Fruit fly (Drosophila melanogaster) whole organism, prepupa: ENCODE measurements around the gene CG32032.

Experiments used
- Blimp-1 ChIP-seq: fragments of 200-800 bp; sonication (Bioruptor generic); optimal IDR thresholded peaks from 3 replicates; lab custom pipeline; 2017; ENCODE audit warnings: missing biosample characterization, missing genetic modification characterization, mild to moderate bottlenecking, moderate library complexity, missing genetic modification reagents
- CG10631 ChIP-seq: fragments of 200-800 bp; sonication (Bioruptor generic); optimal IDR thresholded peaks from 2 replicates; lab custom pipeline; 2016; ENCODE audit warnings: missing biosample characterization, missing genetic modification characterization
- CG11294 ChIP-seq: fragments of 200-800 bp; sonication (Bioruptor generic); IDR thresholded peaks from 2 replicates; pipeline ENCODE4 v1.3.6; 2022; ENCODE audit warnings: missing biosample characterization, missing genetic modification characterization
- CG11762 ChIP-seq: fragments of 200-800 bp; sonication (Bioruptor generic); optimal IDR thresholded peaks from 3 replicates; lab custom pipeline; 2016; ENCODE audit warnings: missing biosample characterization, missing genetic modification characterization; ENCODE audit not compliant: insufficient read depth
- CG11902 ChIP-seq: fragments of 200-800 bp; sonication (Bioruptor generic); optimal IDR thresholded peaks from 3 replicates; lab custom pipeline; 2016; ENCODE audit warnings: missing biosample characterization, missing genetic modification characterization
- CG15336 ChIP-seq: fragments of 200-800 bp; sonication (Bioruptor generic); IDR thresholded peaks from 2 replicates; pipeline ENCODE4 v1.3.6; 2022; ENCODE audit warnings: missing biosample characterization, missing genetic modification characterization
- CG16779 ChIP-seq: fragments of 200-800 bp; sonication (Bioruptor generic); optimal IDR thresholded peaks from 3 replicates; lab custom pipeline; 2017; ENCODE audit warnings: missing biosample characterization, mild to moderate bottlenecking, missing genetic modification characterization
- CG3032 ChIP-seq: fragments of 200-800 bp; optimal IDR thresholded peaks from 2 replicates; lab custom pipeline; 2019; ENCODE audit warnings: missing biosample characterization, mild to moderate bottlenecking, missing genetic modification characterization, moderate library complexity
- CG32006 ChIP-seq: fragments of 200-800 bp; sonication (Bioruptor generic); optimal IDR thresholded peaks from 3 replicates; lab custom pipeline; 2017; ENCODE audit warnings: missing biosample characterization, mild to moderate bottlenecking, missing genetic modification characterization
- CG34406 ChIP-seq: fragments of 200-800 bp; sonication (Bioruptor generic); optimal IDR thresholded peaks from 3 replicates; lab custom pipeline; 2016; ENCODE audit warnings: missing biosample characterization, missing genetic modification characterization
- CG6276 ChIP-seq: fragments of 200-800 bp; sonication (Bioruptor generic); optimal IDR thresholded peaks from 2 replicates; lab custom pipeline; 2017; ENCODE audit warnings: missing biosample characterization, mild to moderate bottlenecking, missing genetic modification characterization
- CG6792 ChIP-seq: fragments of 200-800 bp; sonication (Bioruptor generic); optimal IDR thresholded peaks from 3 replicates; lab custom pipeline; 2016; ENCODE audit warnings: missing biosample characterization, missing genetic modification characterization
- CG6808 ChIP-seq: fragments of 200-800 bp; sonication (Bioruptor generic); optimal IDR thresholded peaks from 3 replicates; lab custom pipeline; 2017; ENCODE audit warnings: missing biosample characterization, missing genetic modification characterization, mild to moderate bottlenecking, moderate library complexity, missing genetic modification reagents
- CG6854 ChIP-seq: fragments of 200-800 bp; sonication (Bioruptor generic); optimal IDR thresholded peaks from 2 replicates; lab custom pipeline; 2017; ENCODE audit warnings: missing biosample characterization, mild to moderate bottlenecking, missing genetic modification characterization
- CG8119 ChIP-seq: fragments of 200-800 bp; sonication (Bioruptor generic); IDR thresholded peaks from 3 replicates; pipeline ENCODE4 v1.3.6; 2022; ENCODE audit warnings: missing biosample characterization, missing genetic modification characterization
- CG8632 ChIP-seq: fragments of 200-800 bp; sonication (Bioruptor generic); optimal IDR thresholded peaks from 3 replicates; lab custom pipeline; 2016; ENCODE audit warnings: missing biosample characterization, missing genetic modification characterization
- CG9139 ChIP-seq: fragments of 200-800 bp; sonication (Bioruptor generic); optimal IDR thresholded peaks from 3 replicates; lab custom pipeline; 2017; ENCODE audit warnings: missing biosample characterization, mild to moderate bottlenecking, missing genetic modification characterization
- Eip75B ChIP-seq: fragments of 200-800 bp; sonication (Bioruptor generic); optimal IDR thresholded peaks from 3 replicates; lab custom pipeline; 2016; ENCODE audit warnings: missing biosample characterization, missing genetic modification characterization
- Eip78C ChIP-seq: fragments of 200-800 bp; sonication (Bioruptor generic); peaks from one replicate; lab custom pipeline; 2016; ENCODE audit warnings: missing biosample characterization, missing genetic modification characterization
- Eip93F ChIP-seq: fragments of 200-800 bp; sonication (Bioruptor generic); optimal IDR thresholded peaks from 2 replicates; lab custom pipeline; 2016; ENCODE audit warnings: missing biosample characterization, mild to moderate bottlenecking, missing genetic modification characterization
- Gug ChIP-seq: fragments of 200-800 bp; sonication (Bioruptor generic); IDR thresholded peaks from 2 replicates; pipeline ENCODE4 v1.3.6; 2022; ENCODE audit warnings: missing biosample characterization, missing genetic modification characterization
- Hr38 ChIP-seq: sonication (Bioruptor generic); optimal IDR thresholded peaks from 2 replicates; lab custom pipeline; 2016; ENCODE audit warnings: missing biosample characterization, missing genetic modification characterization
- Hr39 ChIP-seq: fragments of 200-800 bp; sonication (Bioruptor generic); optimal IDR thresholded peaks from 2 replicates; lab custom pipeline; 2016; ENCODE audit warnings: missing biosample characterization, missing genetic modification characterization
- Hr4 ChIP-seq: fragments of 200-800 bp; sonication (Bioruptor generic); optimal IDR thresholded peaks from 3 replicates; lab custom pipeline; 2016; ENCODE audit warnings: missing biosample characterization, missing genetic modification characterization
- Lpt ChIP-seq: fragments of 200-800 bp; sonication (Bioruptor generic); optimal IDR thresholded peaks from 3 replicates; lab custom pipeline; 2016; ENCODE audit warnings: missing biosample characterization, missing genetic modification characterization
- Met ChIP-seq: fragments of 200-800 bp; sonication (Bioruptor generic); optimal IDR thresholded peaks from 3 replicates; lab custom pipeline; 2016; ENCODE audit warnings: missing biosample characterization, missing genetic modification characterization
- Smox ChIP-seq: fragments of 200-800 bp; sonication (Bioruptor generic); optimal IDR thresholded peaks from 3 replicates; lab custom pipeline; 2016; ENCODE audit warnings: missing biosample characterization, missing genetic modification characterization
- Sox102F ChIP-seq: fragments of 200-800 bp; sonication (Bioruptor generic); optimal IDR thresholded peaks from 2 replicates; lab custom pipeline; 2016; ENCODE audit warnings: missing biosample characterization, mild to moderate bottlenecking, missing genetic modification characterization
- Sox14 ChIP-seq: fragments of 200-800 bp; sonication (Bioruptor generic); optimal IDR thresholded peaks from 3 replicates; lab custom pipeline; 2016; ENCODE audit warnings: missing biosample characterization, missing genetic modification characterization
- Sox15 ChIP-seq: fragments of 200-800 bp; sonication (Bioruptor generic); optimal IDR thresholded peaks from 3 replicates; lab custom pipeline; 2016; ENCODE audit warnings: missing biosample characterization, missing genetic modification characterization
- achi ChIP-seq: fragments of 200-800 bp; sonication (Bioruptor generic); optimal IDR thresholded peaks from 3 replicates; lab custom pipeline; 2016; ENCODE audit warnings: missing biosample characterization, missing genetic modification characterization
- cyc ChIP-seq: fragments of 200-800 bp; sonication (Bioruptor generic); optimal IDR thresholded peaks from 3 replicates; lab custom pipeline; 2016; ENCODE audit warnings: missing biosample characterization, missing genetic modification characterization
- dac ChIP-seq: fragments of 200-800 bp; sonication (Bioruptor generic); optimal IDR thresholded peaks from 2 replicates; lab custom pipeline; 2017; ENCODE audit warnings: missing biosample characterization, mild to moderate bottlenecking, missing genetic modification characterization
- dsx ChIP-seq: fragments of 200-800 bp; optimal IDR thresholded peaks from 3 replicates; lab custom pipeline; 2019; ENCODE audit warnings: missing biosample characterization, mild to moderate bottlenecking, missing genetic modification characterization, moderate library complexity; ENCODE audit not compliant: poor library complexity, severe bottlenecking
- fd59A ChIP-seq: fragments of 200-800 bp; sonication (Bioruptor generic); optimal IDR thresholded peaks from 2 replicates; lab custom pipeline; 2017; ENCODE audit warnings: missing biosample characterization, mild to moderate bottlenecking, missing genetic modification characterization, missing genetic modification reagents
- fd85E ChIP-seq: fragments of 200-800 bp; sonication (Bioruptor generic); optimal IDR thresholded peaks from 3 replicates; lab custom pipeline; 2016; ENCODE audit warnings: missing biosample characterization, missing genetic modification characterization
- lz ChIP-seq: fragments of 200-800 bp; sonication (Bioruptor generic); optimal IDR thresholded peaks from 3 replicates; lab custom pipeline; 2016; ENCODE audit warnings: missing biosample characterization, missing genetic modification characterization
- net ChIP-seq: fragments of 200-800 bp; sonication (Bioruptor generic); optimal IDR thresholded peaks from 3 replicates; lab custom pipeline; 2016; ENCODE audit warnings: missing biosample characterization, missing genetic modification characterization
- pdm3 ChIP-seq: fragments of 200-800 bp; sonication (Bioruptor generic); optimal IDR thresholded peaks from 3 replicates; lab custom pipeline; 2016; ENCODE audit warnings: missing biosample characterization, missing genetic modification characterization
- ss ChIP-seq, 2 experiments: fragments of 200-800 bp; sonication (Bioruptor generic); optimal IDR thresholded peaks; 2 replicates in 1 of 2; 3 replicates in 1 of 2; lab custom pipeline; 2017 to 2018; ENCODE audit warnings: mild to moderate bottlenecking in 2 of 2, missing biosample characterization in 2 of 2, missing genetic modification characterization in 2 of 2, moderate library complexity in 1 of 2
- vri ChIP-seq: fragments of 200-800 bp; sonication (Bioruptor generic); optimal IDR thresholded peaks from 3 replicates; lab custom pipeline; 2016; ENCODE audit warnings: missing biosample characterization, mild to moderate bottlenecking, missing genetic modification characterization

The CG32032 gene

dm6 chr3L:9061449-9061848 lies 31.4 kb upstream of the CG32032 start:
- no peak for TF ChIP-seq Smox (GFP tag; lab: Kevin White, UChicago)

dm6 chr3L:9062816-9063215 lies 30.0 kb upstream of the CG32032 start:
- no peak for TF ChIP-seq CG15336 (GFP tag; lab: Robert Waterston, UW)
- no peak for TF ChIP-seq dac (GFP tag; lab: Kevin White, UChicago)
- peak; percentile 10 for TF ChIP-seq Eip78C

dm6 chr3L:9063607-9064006 lies 29.2 kb upstream of the CG32032 start:
- TF ChIP-seq Eip75B (no peak), Sox14 (GFP tag; lab: Kevin White, UChicago) (no peak), ss (GFP tag; optimal IDR thresholded peaks at IDR 0.05; lab: Kevin White, UChicago) (no peak), vri (GFP tag; lab: Kevin White, UChicago) (peak; percentile 11), fd59A (GFP tag; lab: Kevin White, UChicago) (no peak)

dm6 chr3L:9064207-9064754 lies 28.6 kb upstream of the CG32032 start:
- TF ChIP-seq Eip78C (peak; percentile 19), vri (GFP tag; lab: Kevin White, UChicago) (peak; percentile 13), Met (GFP tag; lab: Kevin White, UChicago) (no peak)

dm6 chr3L:9064976-9065761 lies 27.7 kb upstream of the CG32032 start:
- TF ChIP-seq CG8119 (GFP tag; lab: Robert Waterston, UW), result peak; percentile 80
- TF ChIP-seq dsx, result no peak
- TF ChIP-seq CG6808 (GFP tag; lab: Kevin White, UChicago), result no peak
- peak; percentile 56 for TF ChIP-seq achi
- peak; percentile 62 for TF ChIP-seq Gug
- no peak for TF ChIP-seq Sox15 (GFP tag; lab: Kevin White, UChicago)
- TF ChIP-seq Hr39 (GFP tag; lab: Kevin White, UChicago), result peak; percentile 22
- peak; percentile 8 for TF ChIP-seq CG6792 (GFP tag; lab: Kevin White, UChicago)
- no peak for TF ChIP-seq Sox102F (GFP tag; lab: Kevin White, UChicago)
- TF ChIP-seq CG16779 (tag; lab: Kevin White, UChicago), result peak; percentile 13
- TF ChIP-seq CG11902 (GFP tag; lab: Kevin White, UChicago), result no peak
- TF ChIP-seq CG9139, result no peak
- no peak for TF ChIP-seq dac (GFP tag; lab: Kevin White, UChicago)
- no peak for TF ChIP-seq Hr38
- TF ChIP-seq Eip93F (GFP tag; lab: Kevin White, UChicago), result no peak
- peak; percentile 23 for TF ChIP-seq CG3032
- no peak for TF ChIP-seq fd59A (GFP tag; lab: Kevin White, UChicago)
- TF ChIP-seq vri (GFP tag; lab: Kevin White, UChicago), result no peak
- peak; percentile 70 for TF ChIP-seq CG6276 (GFP tag; lab: Kevin White, UChicago)
- peak; percentile 52 for TF ChIP-seq Sox14 (GFP tag; lab: Kevin White, UChicago)
- no peak for TF ChIP-seq Blimp-1 (GFP tag; lab: Kevin White, UChicago)
- peak; percentile 74; the same call in 1 of the 2 replicates for TF ChIP-seq CG11294
- peak; percentile 41 for TF ChIP-seq net (GFP tag; lab: Kevin White, UChicago)
- TF ChIP-seq CG11762 (GFP tag; lab: Kevin White, UChicago), result no peak
- peak; percentile 71 for TF ChIP-seq CG32006
- TF ChIP-seq CG34406 (GFP tag; lab: Kevin White, UChicago), result peak; percentile 20
- no peak for TF ChIP-seq fd85E
- peak; percentile 52 for TF ChIP-seq CG10631 (GFP tag; lab: Kevin White, UChicago)
- peak; percentile 46 for TF ChIP-seq pdm3 (GFP tag; lab: Kevin White, UChicago)
- TF ChIP-seq Lpt (GFP tag; lab: Kevin White, UChicago), result peak; percentile 37
- TF ChIP-seq lz (GFP tag; lab: Kevin White, UChicago), result peak; percentile 7
- TF ChIP-seq CG6854, result no peak
- TF ChIP-seq cyc (GFP tag; lab: Kevin White, UChicago), result no peak
- TF ChIP-seq Smox (GFP tag; lab: Kevin White, UChicago), result no peak
- TF ChIP-seq CG8632, result peak; percentile 18
- TF ChIP-seq Hr4 (GFP tag; lab: Kevin White, UChicago), result peak; percentile 73
